Fruit fly (Drosophila melanogaster): ENCODE data around the gene CG42613.

dm6 chr3R:18997388-18998287 lies 68.6 kb downstream of the CG42613 start:
- TF ChIP-seq da (GFP tag; optimal IDR thresholded peaks at IDR 0.05) (peak; percentile 45), Bteb2 (GFP tag; optimal IDR thresholded peaks at IDR 0.05) (peak; percentile 26), Gug (GFP tag; IDR thresholded peaks at IDR 0.05) (no peak), sim (GFP tag; IDR thresholded peaks at IDR 0.05) (peak; percentile 77), Sox102F (GFP tag; optimal IDR thresholded peaks at IDR 0.05) (peak; percentile 78), CG7357 (GFP tag; IDR thresholded peaks at IDR 0.05) (no peak), wdn (GFP tag; IDR thresholded peaks at IDR 0.05) (no peak), CG3847 (GFP tag; IDR thresholded peaks at IDR 0.05) (peak; percentile 33; the same call in 1 of the 2 replicates), Hr78 (GFP tag; optimal IDR thresholded peaks at IDR 0.05) (peak in 1 of 2 experiments; percentile 59), cad (GFP tag; optimal IDR thresholded peaks at IDR 0.05) (no peak), CG12104 (GFP tag; optimal IDR thresholded peaks at IDR 0.05) (peak; percentile 39)
